In the genomic region with DNA sequence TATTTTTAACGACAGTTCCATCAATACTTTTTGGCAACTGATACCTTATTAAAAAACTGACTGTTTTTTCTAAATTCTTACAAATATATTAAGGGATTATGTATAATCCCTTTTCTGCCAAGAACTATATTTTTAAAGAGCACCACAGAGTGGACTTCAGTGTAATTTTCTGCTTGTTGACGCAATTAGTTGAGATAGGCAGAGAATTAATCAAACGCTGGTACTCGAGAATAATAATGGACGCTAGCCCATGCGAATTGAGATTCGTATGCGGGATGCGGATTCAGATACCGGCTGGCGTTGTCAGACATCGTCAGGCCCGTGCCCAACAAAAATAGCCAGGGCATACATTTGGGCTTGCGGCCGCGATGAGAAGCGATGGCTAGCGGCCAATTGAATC, we compare ENCODE assay signal across 3 fruit fly cellular contexts.
TF ChIP-seq lines count a peak whose summit lies in the region.

Gene CG13458 (plus strand): TSS at position 301 of the 400 bp plus-strand sequence.

TF ChIP-seq in whole organism, adult, 20 proteins besides CTCF, POLR2A, EP300 and RAD21:
- no peak for TF ChIP-seq pad (GFP tag; optimal IDR thresholded peaks at IDR 0.05; lab: Kevin White, UChicago)
- TF ChIP-seq Mnt (GFP tag; optimal IDR thresholded peaks at IDR 0.05; lab: Kevin White, UChicago) = peak; percentile 33
- no peak for TF ChIP-seq CG5204 (GFP tag; optimal IDR thresholded peaks at IDR 0.05; lab: Kevin White, UChicago)
- TF ChIP-seq CG7045 (GFP tag; optimal IDR thresholded peaks at IDR 0.05; lab: Kevin White, UChicago) = no peak
- no peak for TF ChIP-seq CG33017 (tag; optimal IDR thresholded peaks at IDR 0.05; lab: Kevin White, UChicago)
- TF ChIP-seq CG11617 (GFP tag; optimal IDR thresholded peaks at IDR 0.05; lab: Kevin White, UChicago) = no peak
- TF ChIP-seq cic (GFP tag; optimal IDR thresholded peaks at IDR 0.05; lab: Kevin White, UChicago) = no peak
- TF ChIP-seq kay (GFP tag; lab: Kevin White, UChicago; ENCODE audit: borderline replicate concordance) = peak; percentile 3
- no peak for TF ChIP-seq Clk (GFP tag; optimal IDR thresholded peaks at IDR 0.05; lab: Kevin White, UChicago)
- no peak for TF ChIP-seq Hr96 (GFP tag; optimal IDR thresholded peaks at IDR 0.05; lab: Kevin White, UChicago)
- TF ChIP-seq toe (GFP tag; optimal IDR thresholded peaks at IDR 0.05; lab: Kevin White, UChicago) = no peak
- no peak for TF ChIP-seq ovo (GFP tag; optimal IDR thresholded peaks at IDR 0.05; lab: Kevin White, UChicago)
- no peak for TF ChIP-seq CG1620 (GFP tag; optimal IDR thresholded peaks at IDR 0.05; lab: Kevin White, UChicago)

TF ChIP-seq in whole organism, prepupa, 60 proteins besides CTCF, POLR2A, EP300 and RAD21:
- TF ChIP-seq CG15336 (GFP tag; IDR thresholded peaks at IDR 0.05; lab: Robert Waterston, UW) (0 out of 2 replicates have a peak, but pooled peaks have one; percentile 7), Eip78C (GFP tag; lab: Kevin White, UChicago) (peak; percentile 68), CG6792 (GFP tag; optimal IDR thresholded peaks at IDR 0.05; lab: Kevin White, UChicago) (no peak)

TF ChIP-seq in whole organism, pupa, 21 proteins besides CTCF, POLR2A, EP300 and RAD21:
- TF ChIP-seq CG4496 (GFP tag; IDR thresholded peaks at IDR 0.05; lab: Robert Waterston, UW) = 0 out of 3 replicates have a peak, but pooled peaks have one; percentile 16
- no peak for TF ChIP-seq CG32121 (GFP tag; IDR thresholded peaks at IDR 0.05; lab: Robert Waterston, UW)
TF ChIP-seq in whole organism, pupa: peak in this region for 1.
